Worm (Caenorhabditis elegans) whole organism, L4 larva: ENCODE data around the gene fbxb-57.

ENCODE experiments used
- egl-27 ChIP-seq: sonication (generic microtip); optimal IDR thresholded peaks from 3 replicates; lab custom pipeline; 2017; ENCODE audit warnings: missing biosample characterization, missing genetic modification reagents, missing genetic modification characterization
- hmg-1.1 ChIP-seq: fragments of 200-800 bp; sonication (Bioruptor generic); IDR thresholded peaks from 2 replicates; pipeline ENCODE4 v1.3.6; 2022; ENCODE audit warnings: missing genetic modification reagents, missing genetic modification characterization, missing compliant biosample characterization
- mdl-1 ChIP-seq, 2 experiments: fragments of 150-350 bp in 1 of 2; sonication (generic microtip) in 1 of 2; optimal IDR thresholded peaks; 2 replicates each; lab custom pipeline; 2014 to 2017; ENCODE audit warnings: missing biosample characterization in 2 of 2, missing genetic modification characterization in 2 of 2
- nhr-77 ChIP-seq: fragments of 150-350 bp; optimal IDR thresholded peaks from 2 replicates; lab custom pipeline; 2014; ENCODE audit warnings: missing biosample characterization, missing genetic modification characterization

- TF ChIP-seq mdl-1 (tag; optimal IDR thresholded peaks at IDR 0.05; lab: Kevin White, UChicago) = no peak
- TF ChIP-seq hmg-1.1 (GFP tag; lab: Robert Waterston, UW) = no peak
- TF ChIP-seq nhr-77 = no peak
- TF ChIP-seq egl-27 (tag; lab: Kevin White, UChicago) = no peak
These were observed 18.4 kb downstream of the fbxb-57 start, which contains the start of gene F55C9.15 for ce11 chrV:19306906-19307305.
